Worm (Caenorhabditis elegans): ENCODE results near the gene sta-2.

sta-2 gene

DNA sequence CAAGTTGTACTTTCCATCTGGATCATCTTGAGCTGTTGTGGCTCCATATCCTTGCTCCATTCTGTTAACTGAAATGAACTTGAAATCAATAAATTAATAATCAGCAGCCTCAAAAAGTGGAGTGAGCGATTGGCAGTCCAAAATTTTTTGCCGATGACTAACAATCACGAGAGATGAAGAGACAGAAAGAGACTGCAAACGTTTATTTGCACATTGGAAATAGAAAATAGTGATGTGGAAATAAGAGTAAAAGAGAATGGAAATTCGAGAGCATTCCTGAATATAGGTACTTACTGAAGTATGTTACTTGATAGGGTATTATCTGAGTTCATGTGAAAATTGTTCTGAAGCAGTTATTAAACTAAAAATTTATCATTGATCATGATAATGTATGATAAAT lies 31.3 kb upstream of the sta-2 start, which contains the start of gene tag-120:
TSS of gene tag-120 (minus strand) at position 68 of the 400 bp plus-strand sequence.
- TF ChIP-seq ref-1 (GFP tag; conservative IDR thresholded peaks at IDR 0.05) = no peak
- TF ChIP-seq ztf-23 (GFP tag; IDR thresholded peaks at IDR 0.05) = no peak
- no peak for TF ChIP-seq T22C8.4 (GFP tag; IDR thresholded peaks at IDR 0.05)
- no peak for TF ChIP-seq klf-2 (GFP tag; conservative IDR thresholded peaks at IDR 0.05)
- no peak for TF ChIP-seq med-1 (GFP tag; optimal IDR thresholded peaks at IDR 0.05; ENCODE audit: insufficient read depth)
- TF ChIP-seq flt-1 (GFP tag; IDR thresholded peaks at IDR 0.05) = no peak
- no peak for TF ChIP-seq cog-1 (tag; optimal IDR thresholded peaks at IDR 0.05)
- no peak for TF ChIP-seq tab-1 (GFP tag; IDR thresholded peaks at IDR 0.05)
- no peak for TF ChIP-seq ztf-29 (GFP tag; IDR thresholded peaks at IDR 0.05)

ce11 chrV:9711174-9711573 lies 29.8 kb upstream of the sta-2 start:
- TF ChIP-seq tab-1 (GFP tag; IDR thresholded peaks at IDR 0.05) = no peak
- no peak for TF ChIP-seq cog-1 (tag; optimal IDR thresholded peaks at IDR 0.05)
- no peak for TF ChIP-seq T22C8.4 (GFP tag; IDR thresholded peaks at IDR 0.05)
- TF ChIP-seq ztf-29 (GFP tag; IDR thresholded peaks at IDR 0.05) = no peak
- no peak for TF ChIP-seq flt-1 (GFP tag; IDR thresholded peaks at IDR 0.05)
- TF ChIP-seq med-1 (GFP tag; optimal IDR thresholded peaks at IDR 0.05; ENCODE audit: insufficient read depth) = no peak
- no peak for TF ChIP-seq ztf-23 (GFP tag; IDR thresholded peaks at IDR 0.05)
- no peak for TF ChIP-seq ref-1 (GFP tag; conservative IDR thresholded peaks at IDR 0.05)
- no peak for TF ChIP-seq klf-2 (GFP tag; conservative IDR thresholded peaks at IDR 0.05)

ce11 chrV:9712418-9713173 lies 28.4 kb upstream of the sta-2 start:
- TF ChIP-seq ztf-29 (GFP tag; IDR thresholded peaks at IDR 0.05) (no peak), cog-1 (tag; optimal IDR thresholded peaks at IDR 0.05) (no peak), med-1 (GFP tag; optimal IDR thresholded peaks at IDR 0.05; ENCODE audit: insufficient read depth) (no peak), ztf-23 (GFP tag; IDR thresholded peaks at IDR 0.05) (no peak), klf-2 (GFP tag; conservative IDR thresholded peaks at IDR 0.05) (no peak), T22C8.4 (GFP tag; IDR thresholded peaks at IDR 0.05) (no peak), tab-1 (GFP tag; IDR thresholded peaks at IDR 0.05) (no peak), flt-1 (GFP tag; IDR thresholded peaks at IDR 0.05) (no peak), ref-1 (GFP tag; conservative IDR thresholded peaks at IDR 0.05) (no peak)

DNA sequence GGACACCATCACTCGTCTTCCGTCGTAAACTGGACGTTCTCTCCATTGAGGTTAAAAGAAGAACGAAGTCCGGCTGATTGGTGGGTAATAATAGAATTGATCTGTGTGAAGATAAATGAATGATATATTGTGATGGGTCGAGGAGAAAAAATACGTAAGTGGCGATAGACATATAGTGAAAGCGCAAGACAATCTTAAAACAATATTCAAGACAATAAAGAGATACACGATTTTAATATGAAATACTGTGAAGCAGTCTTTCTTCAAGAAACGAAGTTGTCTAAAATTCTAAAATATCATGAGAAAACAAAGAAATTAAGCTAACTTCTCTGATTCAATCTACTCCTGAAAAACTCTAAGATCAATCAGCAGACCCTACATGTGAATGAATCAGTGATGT lies 27.5 kb upstream of the sta-2 start, which contains the start of gene F40F9.10:
TSS of gene F40F9.10 (minus strand) at position 101 of the 400 bp plus-strand sequence.
- TF ChIP-seq ztf-29 (GFP tag; IDR thresholded peaks at IDR 0.05) (no peak), med-1 (GFP tag; optimal IDR thresholded peaks at IDR 0.05; ENCODE audit: insufficient read depth) (no peak), klf-2 (GFP tag; conservative IDR thresholded peaks at IDR 0.05) (no peak), ref-1 (GFP tag; conservative IDR thresholded peaks at IDR 0.05) (no peak), flt-1 (GFP tag; IDR thresholded peaks at IDR 0.05) (no peak), T22C8.4 (GFP tag; IDR thresholded peaks at IDR 0.05) (no peak), cog-1 (tag; optimal IDR thresholded peaks at IDR 0.05) (no peak), ztf-23 (GFP tag; IDR thresholded peaks at IDR 0.05) (no peak), tab-1 (GFP tag; IDR thresholded peaks at IDR 0.05) (no peak)

DNA sequence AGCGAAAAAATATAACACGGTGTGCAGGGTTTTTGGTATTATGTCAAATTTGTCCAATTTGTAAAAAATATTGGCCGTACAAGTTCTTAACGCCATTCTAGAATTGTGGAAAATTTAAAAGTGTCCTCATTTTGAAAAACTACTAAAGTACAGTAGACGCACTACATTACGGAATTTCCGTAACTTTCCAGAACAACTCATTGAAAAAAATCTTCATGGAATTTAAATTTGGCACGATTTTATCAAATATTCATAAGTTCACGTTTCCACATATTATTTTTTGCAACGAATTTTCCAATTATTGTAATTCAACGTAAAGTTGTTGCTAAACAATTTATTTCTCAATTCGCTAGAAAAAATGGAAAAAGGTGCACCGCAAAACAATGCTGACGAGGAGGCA lies 26.1 kb upstream of the sta-2 start, which contains the start of gene F40F9.3:
TSS of gene F40F9.3 (plus strand) at position 301 of the 400 bp plus-strand sequence.
- TF ChIP-seq T22C8.4 (GFP tag; IDR thresholded peaks at IDR 0.05) (no peak), flt-1 (GFP tag; IDR thresholded peaks at IDR 0.05) (no peak), ztf-29 (GFP tag; IDR thresholded peaks at IDR 0.05) (no peak), tab-1 (GFP tag; IDR thresholded peaks at IDR 0.05) (no peak), cog-1 (tag; optimal IDR thresholded peaks at IDR 0.05) (no peak), med-1 (GFP tag; optimal IDR thresholded peaks at IDR 0.05; ENCODE audit: insufficient read depth) (no peak)

DNA sequence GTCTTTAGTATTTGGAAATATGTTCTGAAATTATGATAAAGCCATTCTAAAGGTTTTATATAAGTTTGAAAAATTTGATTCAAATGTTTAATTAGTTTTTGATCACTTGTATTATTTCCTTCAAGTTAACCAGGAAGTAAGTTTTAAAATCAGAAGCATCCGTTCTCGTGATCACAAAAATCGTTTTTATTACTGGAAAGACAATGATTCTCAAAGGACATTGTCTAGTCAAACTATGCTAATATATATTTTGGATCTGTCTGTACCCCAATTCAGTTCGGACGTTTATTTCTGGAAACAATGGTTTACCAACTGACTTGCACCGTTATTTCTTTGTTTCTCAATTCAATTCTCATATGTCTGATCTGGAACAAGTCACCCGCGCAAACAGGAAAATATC lies 24.6 kb upstream of the sta-2 start, which contains the start of gene str-188:
TSS of gene str-188 (plus strand) at position 301 of the 400 bp plus-strand sequence.
- TF ChIP-seq T22C8.4 (GFP tag; IDR thresholded peaks at IDR 0.05) (no peak), ztf-23 (GFP tag; IDR thresholded peaks at IDR 0.05) (no peak), flt-1 (GFP tag; IDR thresholded peaks at IDR 0.05) (no peak), cog-1 (tag; optimal IDR thresholded peaks at IDR 0.05) (no peak), ztf-29 (GFP tag; IDR thresholded peaks at IDR 0.05) (no peak), ref-1 (GFP tag; conservative IDR thresholded peaks at IDR 0.05) (no peak), med-1 (GFP tag; optimal IDR thresholded peaks at IDR 0.05; ENCODE audit: insufficient read depth) (no peak), tab-1 (GFP tag; IDR thresholded peaks at IDR 0.05) (no peak), klf-2 (GFP tag; conservative IDR thresholded peaks at IDR 0.05) (no peak)

DNA sequence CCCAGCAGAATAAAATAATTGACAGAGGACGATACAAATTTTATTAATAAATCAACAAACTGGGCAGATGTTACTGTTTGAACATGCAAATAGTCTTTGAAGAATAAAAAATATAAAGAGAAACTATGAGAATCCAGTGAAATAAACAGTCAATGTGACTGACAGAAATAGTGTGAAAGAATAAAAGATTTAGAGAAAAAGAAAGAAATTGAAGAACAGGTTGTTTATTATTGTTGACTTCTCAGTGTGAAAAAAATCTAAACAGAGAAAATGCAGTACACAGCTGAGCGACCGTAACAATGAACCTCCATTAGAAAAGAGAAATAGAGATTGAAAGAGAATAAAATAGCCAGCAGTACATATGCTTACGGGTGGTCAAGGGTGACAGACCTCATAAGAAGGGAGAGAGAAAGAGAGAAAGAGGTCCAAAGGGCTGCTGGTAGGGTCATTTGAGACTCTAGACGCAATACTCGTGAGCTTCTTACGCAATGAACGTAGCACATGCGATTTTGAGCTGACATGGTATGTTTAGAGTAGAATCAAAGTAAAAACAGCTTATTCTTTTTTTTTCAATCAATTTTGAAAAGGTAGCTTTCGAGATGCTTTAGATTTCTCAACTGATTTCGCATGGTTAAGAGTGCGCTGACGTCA lies 16.9 kb upstream of the sta-2 start, which contains the start of gene slcr-46.3:
TSS of gene slcr-46.3 (minus strand) at position 86 of the 651 bp plus-strand sequence.
- TF ChIP-seq ref-1 (GFP tag; conservative IDR thresholded peaks at IDR 0.05) = no peak
- TF ChIP-seq tab-1 (GFP tag; IDR thresholded peaks at IDR 0.05) = no peak
- TF ChIP-seq flt-1 (GFP tag; IDR thresholded peaks at IDR 0.05) = no peak; the same call in 1 of the 2 replicates
- no peak for TF ChIP-seq cog-1 (tag; optimal IDR thresholded peaks at IDR 0.05)
- no peak for TF ChIP-seq ztf-23 (GFP tag; IDR thresholded peaks at IDR 0.05)
- TF ChIP-seq ztf-29 (GFP tag; IDR thresholded peaks at IDR 0.05) = no peak
- no peak for TF ChIP-seq T22C8.4 (GFP tag; IDR thresholded peaks at IDR 0.05)
- TF ChIP-seq med-1 (GFP tag; optimal IDR thresholded peaks at IDR 0.05; ENCODE audit: insufficient read depth) = no peak
- TF ChIP-seq klf-2 (GFP tag; conservative IDR thresholded peaks at IDR 0.05) = no peak

ce11 chrV:9725719-9726118 lies 15.3 kb upstream of the sta-2 start:
- no peak for TF ChIP-seq cog-1 (tag; optimal IDR thresholded peaks at IDR 0.05)
- no peak for TF ChIP-seq T22C8.4 (GFP tag; IDR thresholded peaks at IDR 0.05)
- no peak for TF ChIP-seq med-1 (GFP tag; optimal IDR thresholded peaks at IDR 0.05; ENCODE audit: insufficient read depth)
- no peak for TF ChIP-seq klf-2 (GFP tag; conservative IDR thresholded peaks at IDR 0.05)
- no peak for TF ChIP-seq ztf-29 (GFP tag; IDR thresholded peaks at IDR 0.05)
- TF ChIP-seq flt-1 (GFP tag; IDR thresholded peaks at IDR 0.05) = no peak
- no peak for TF ChIP-seq ref-1 (GFP tag; conservative IDR thresholded peaks at IDR 0.05)
- TF ChIP-seq tab-1 (GFP tag; IDR thresholded peaks at IDR 0.05) = no peak
- no peak for TF ChIP-seq ztf-23 (GFP tag; IDR thresholded peaks at IDR 0.05)

All from whole organism, midembryonic.